Fruit fly (Drosophila melanogaster): ENCODE data around the gene CG4362.

Gene CG4362

dm6 chr3R:20327572-20328483, 20.5 kb upstream of the CG4362 start, which contains the start of the genes CG4360 and Sirt2 (continued):
- TF ChIP-seq CG18476 (GFP tag; optimal IDR thresholded peaks at IDR 0.05) (no peak), bowl (GFP tag; IDR thresholded peaks at IDR 0.05) (no peak), CG31365 (tag; optimal IDR thresholded peaks at IDR 0.05) (no peak), sc (optimal IDR thresholded peaks at IDR 0.05) (no peak), sc (GFP tag; optimal IDR thresholded peaks at IDR 0.05) (no peak), ems (GFP tag; optimal IDR thresholded peaks at IDR 0.05) (peak; percentile 39), kay (GFP tag; optimal IDR thresholded peaks at IDR 0.05) (peak; percentile 58), CG8359 (GFP tag; optimal IDR thresholded peaks at IDR 0.05; ENCODE audit: borderline replicate concordance) (no peak), Deaf1 (tag; optimal IDR thresholded peaks at IDR 0.05) (no peak), scrt (GFP tag; optimal IDR thresholded peaks at IDR 0.05) (no peak), Gug (GFP tag; IDR thresholded peaks at IDR 0.05) (peak; percentile 66; the same call in 3 of the 4 replicates), ato (GFP tag; IDR thresholded peaks at IDR 0.05; ENCODE audit: partially characterized antibody) (peak; percentile 83), sd (tag; optimal IDR thresholded peaks at IDR 0.05) (no peak), Elba2 (GFP tag; optimal IDR thresholded peaks at IDR 0.05) (peak; percentile 50), CG7556 (GFP tag; optimal IDR thresholded peaks at IDR 0.05) (no peak), B-H2 (GFP tag; optimal IDR thresholded peaks at IDR 0.05) (peak; percentile 8), phol (tag; optimal IDR thresholded peaks at IDR 0.05) (peak; percentile 69), CG30403 (GFP tag; optimal IDR thresholded peaks at IDR 0.05) (peak; percentile 59), mirr (GFP tag; optimal IDR thresholded peaks at IDR 0.05) (peak; percentile 39), Ssrp (tag; optimal IDR thresholded peaks at IDR 0.05) (no peak), CG11093 (GFP tag; IDR thresholded peaks at IDR 0.05) (no peak), btn (GFP tag; optimal IDR thresholded peaks at IDR 0.05) (no peak), lab (GFP tag; optimal IDR thresholded peaks at IDR 0.05) (no peak), CG33557 (GFP tag; optimal IDR thresholded peaks at IDR 0.05) (no peak), CG12659 (GFP tag; optimal IDR thresholded peaks at IDR 0.05) (peak; percentile 72), fd96Cb (tag; optimal IDR thresholded peaks at IDR 0.05) (no peak), oc (tag; optimal IDR thresholded peaks at IDR 0.05) (no peak), CkIIα-i1 (GFP tag; IDR thresholded peaks at IDR 0.05) (no peak), CG1233 (GFP tag; optimal IDR thresholded peaks at IDR 0.05) (peak; percentile 15), ap (GFP tag; IDR thresholded peaks at IDR 0.05) (no peak), Hr78 (GFP tag; optimal IDR thresholded peaks at IDR 0.05) (no peak), CG42726 (GFP tag; IDR thresholded peaks at IDR 0.05; ENCODE audit: partially characterized antibody) (peak; percentile 91), CG8388 (GFP tag; optimal IDR thresholded peaks at IDR 0.05) (no peak), tgo (GFP tag; IDR thresholded peaks at IDR 0.05) (no peak), CG15514 (GFP tag; optimal IDR thresholded peaks at IDR 0.05) (peak; percentile 77), Fer2 (tag; optimal IDR thresholded peaks at IDR 0.05) (no peak), CG9609 (GFP tag; optimal IDR thresholded peaks at IDR 0.05) (peak; percentile 47), CG4820 (GFP tag; optimal IDR thresholded peaks at IDR 0.05) (peak; percentile 12), CG17912 (GFP tag; optimal IDR thresholded peaks at IDR 0.05) (peak; percentile 63), CrebB (tag; optimal IDR thresholded peaks at IDR 0.05) (no peak), Ets97D (GFP tag; optimal IDR thresholded peaks at IDR 0.05) (peak; percentile 93), knrl (GFP tag; IDR thresholded peaks at IDR 0.05; ENCODE audit: partially characterized antibody) (peak; percentile 83; the same call in 2 of the 3 replicates), CHES-1-like (GFP tag; optimal IDR thresholded peaks at IDR 0.05) (peak; percentile 89), CG8944 (GFP tag; optimal IDR thresholded peaks at IDR 0.05) (peak; percentile 20), ase (GFP tag; IDR thresholded peaks at IDR 0.05) (0 out of 3 replicates have a peak, but pooled peaks have one; percentile 21), caup (GFP tag; optimal IDR thresholded peaks at IDR 0.05; ENCODE audit: severe bottlenecking) (peak; percentile 48), prd (optimal IDR thresholded peaks at IDR 0.05) (no peak), prd (GFP tag; IDR thresholded peaks at IDR 0.05) (peak; percentile 26; the same call in 1 of the 3 replicates)
